Fruit fly (Drosophila melanogaster) whole organism, embryonic: ENCODE data around the gene CG34327.

Experiments used
- Awh ChIP-seq: fragments of 200-800 bp; sonication (Bioruptor generic); IDR thresholded peaks from 2 replicates; pipeline ENCODE4, ENCODE4 v1.3.6; 2022; ENCODE audit warnings: missing biosample characterization, missing genetic modification characterization
- B-H1 ChIP-seq: fragments of 200-800 bp; sonication (Bioruptor generic); IDR thresholded peaks from 3 replicates; pipeline ENCODE4 v1.3.6; 2022; ENCODE audit warnings: missing biosample characterization, missing genetic modification characterization
- BEAF-32 ChIP-seq: fragments of 200-800 bp; sonication (Bioruptor generic); optimal IDR thresholded peaks from 3 replicates; lab custom pipeline; 2017; ENCODE audit warnings: missing biosample characterization, missing genetic modification characterization, mild to moderate bottlenecking, moderate library complexity, missing genetic modification reagents
- CG10565 ChIP-seq: fragments of 200-800 bp; sonication (Bioruptor generic); optimal IDR thresholded peaks from 3 replicates; lab custom pipeline; 2016; ENCODE audit warnings: missing biosample characterization, mild to moderate bottlenecking, missing genetic modification characterization
- CG12071 ChIP-seq: fragments of 200-800 bp; sonication (Bioruptor generic); optimal IDR thresholded peaks from 3 replicates; lab custom pipeline; 2018; ENCODE audit warnings: missing biosample characterization, mild to moderate bottlenecking, missing genetic modification characterization
- CG12744 ChIP-seq: fragments of 200-800 bp; sonication (Bioruptor generic); optimal IDR thresholded peaks from 2 replicates; lab custom pipeline; 2016; ENCODE audit warnings: missing biosample characterization, missing genetic modification characterization
- CG13894 ChIP-seq: fragments of 200-800 bp; sonication (Bioruptor generic); optimal IDR thresholded peaks from 3 replicates; lab custom pipeline; 2018; ENCODE audit warnings: missing biosample characterization, mild to moderate bottlenecking, missing genetic modification characterization, moderate library complexity
- CG15073 ChIP-seq: fragments of 200-800 bp; sonication (Bioruptor generic); optimal IDR thresholded peaks from 2 replicates; lab custom pipeline; 2016; ENCODE audit warnings: missing biosample characterization, missing genetic modification characterization
- CG15479 ChIP-seq: fragments of 200-800 bp; sonication (Bioruptor generic); optimal IDR thresholded peaks from 3 replicates; lab custom pipeline; 2019; ENCODE audit warnings: missing biosample characterization, mild to moderate bottlenecking, missing genetic modification characterization, moderate library complexity
- CG17186 ChIP-seq: fragments of 200-800 bp; sonication (Bioruptor generic); optimal IDR thresholded peaks from 3 replicates; lab custom pipeline; 2017; ENCODE audit warnings: missing biosample characterization, missing genetic modification reagents, missing genetic modification characterization
- CG1792 ChIP-seq: fragments of 200-800 bp; sonication (Bioruptor generic); optimal IDR thresholded peaks from 2 replicates; lab custom pipeline; 2016; ENCODE audit warnings: missing biosample characterization, missing genetic modification characterization
- CG18619 ChIP-seq: fragments of 200-800 bp; sonication (Bioruptor generic); optimal IDR thresholded peaks from 3 replicates; lab custom pipeline; 2017; ENCODE audit warnings: missing biosample characterization, mild to moderate bottlenecking, missing genetic modification characterization
- CG2129 ChIP-seq: fragments of 200-800 bp; sonication (Bioruptor generic); IDR thresholded peaks from 2 replicates; pipeline ENCODE4 v1.3.6; 2022; ENCODE audit warnings: missing biosample characterization, missing genetic modification characterization; ENCODE audit not compliant: partially characterized antibody
- CG30403 ChIP-seq: fragments of 200-800 bp; sonication (Bioruptor generic); optimal IDR thresholded peaks from 3 replicates; lab custom pipeline; 2016; ENCODE audit warnings: missing biosample characterization, missing genetic modification characterization
- CG3163 ChIP-seq: fragments of 200-800 bp; sonication (Bioruptor generic); optimal IDR thresholded peaks from 3 replicates; lab custom pipeline; 2016; ENCODE audit warnings: missing biosample characterization, missing genetic modification characterization
- CG7928 ChIP-seq: fragments of 200-800 bp; sonication (Bioruptor generic); optimal IDR thresholded peaks from 2 replicates; lab custom pipeline; 2017; ENCODE audit warnings: missing biosample characterization, mild to moderate bottlenecking, missing genetic modification characterization
- CG7987 ChIP-seq: fragments of 200-800 bp; sonication (Bioruptor generic); optimal IDR thresholded peaks from 2 replicates; lab custom pipeline; 2018; ENCODE audit warnings: missing biosample characterization, mild to moderate bottlenecking, missing genetic modification characterization, moderate library complexity
- CG8388 ChIP-seq: fragments of 200-800 bp; sonication (Bioruptor generic); optimal IDR thresholded peaks from 2 replicates; lab custom pipeline; 2019; ENCODE audit warnings: missing biosample characterization, mild to moderate bottlenecking, missing genetic modification characterization, moderate library complexity
- Camta ChIP-seq: fragments of 200-800 bp; sonication (Bioruptor generic); optimal IDR thresholded peaks from 2 replicates; lab custom pipeline; 2016; ENCODE audit warnings: missing biosample characterization, missing genetic modification characterization
- CrebB ChIP-seq: fragments of 200-800 bp; sonication (Bioruptor generic); optimal IDR thresholded peaks from 3 replicates; lab custom pipeline; 2018; ENCODE audit warnings: missing biosample characterization, mild to moderate bottlenecking, missing genetic modification characterization
- D19A ChIP-seq: fragments of 200-800 bp; optimal IDR thresholded peaks from 3 replicates; lab custom pipeline; 2019; ENCODE audit warnings: missing biosample characterization, mild to moderate bottlenecking, missing genetic modification characterization, moderate library complexity
- Dp ChIP-seq: fragments of 200-800 bp; sonication (Bioruptor generic); optimal IDR thresholded peaks from 2 replicates; lab custom pipeline; 2018; ENCODE audit warnings: missing biosample characterization, mild to moderate bottlenecking, missing genetic modification characterization, moderate library complexity
- Fer3 ChIP-seq: fragments of 200-800 bp; sonication (Bioruptor generic); optimal IDR thresholded peaks from 2 replicates; lab custom pipeline; 2018; ENCODE audit warnings: missing biosample characterization, mild to moderate bottlenecking, missing genetic modification characterization, moderate library complexity
- MESR4 ChIP-seq: fragments of 200-800 bp; sonication (Bioruptor generic); optimal IDR thresholded peaks from 2 replicates; lab custom pipeline; 2018; ENCODE audit warnings: missing biosample characterization, mild to moderate bottlenecking, missing genetic modification characterization, moderate library complexity
- NK7.1 ChIP-seq: fragments of 200-800 bp; sonication (Bioruptor generic); optimal IDR thresholded peaks from 3 replicates; lab custom pipeline; 2016; ENCODE audit warnings: missing biosample characterization, missing genetic modification characterization
- Optix ChIP-seq: fragments of 200-800 bp; sonication (Bioruptor generic); IDR thresholded peaks from 3 replicates; pipeline ENCODE4 v1.3.6; 2022; ENCODE audit warnings: missing biosample characterization, missing genetic modification characterization
- Ravus ChIP-seq: fragments of 200-800 bp; sonication (Bioruptor generic); IDR thresholded peaks from 2 replicates; pipeline ENCODE4 v1.3.6; 2022; ENCODE audit warnings: missing biosample characterization, missing genetic modification characterization
- Sry-δ ChIP-seq: fragments of 200-800 bp; sonication (Bioruptor generic); optimal IDR thresholded peaks from 2 replicates; lab custom pipeline; 2016; ENCODE audit warnings: missing biosample characterization, missing genetic modification characterization
- Tbp ChIP-seq: fragments of >200 bp; optimal IDR thresholded peaks from 2 replicates; lab custom pipeline; 2018; ENCODE audit warnings: missing biosample characterization, missing genetic modification characterization
- Xrp1 ChIP-seq: fragments of 200-800 bp; sonication (Bioruptor generic); IDR thresholded peaks from 2 replicates; pipeline ENCODE4 v1.3.6; 2022; ENCODE audit warnings: missing biosample characterization, missing genetic modification characterization
- amos ChIP-seq: fragments of 200-800 bp; sonication (Bioruptor generic); IDR thresholded peaks from 2 replicates; pipeline ENCODE4 v1.3.6; 2022; ENCODE audit warnings: missing biosample characterization, missing genetic modification characterization; ENCODE audit not compliant: partially characterized antibody
- bigmax ChIP-seq: fragments of 200-800 bp; sonication (Bioruptor generic); optimal IDR thresholded peaks from 2 replicates; lab custom pipeline; 2018; ENCODE audit warnings: missing biosample characterization, mild to moderate bottlenecking, missing genetic modification characterization
- dmrt11E ChIP-seq: fragments of 200-800 bp; sonication (Bioruptor generic); optimal IDR thresholded peaks from 3 replicates; lab custom pipeline; 2018; ENCODE audit warnings: missing biosample characterization, mild to moderate bottlenecking, missing genetic modification characterization, moderate library complexity
- dmrt99B ChIP-seq: fragments of 200-800 bp; sonication (Bioruptor generic); optimal IDR thresholded peaks from 2 replicates; lab custom pipeline; 2018; ENCODE audit warnings: missing biosample characterization, mild to moderate bottlenecking, missing genetic modification characterization, moderate library complexity
- eve ChIP-seq, 2 experiments: fragments of >200 bp; optimal IDR thresholded peaks; 2 replicates each; lab custom pipeline; 2017; ENCODE audit warnings: missing biosample characterization in 2 of 2, missing genetic modification characterization in 2 of 2
- exex ChIP-seq: fragments of 200-800 bp; sonication (Bioruptor generic); optimal IDR thresholded peaks from 4 replicates; lab custom pipeline; 2018; ENCODE audit warnings: missing biosample characterization, mild to moderate bottlenecking, missing genetic modification characterization, moderate library complexity
- ftz-f1 ChIP-seq: fragments of 200-800 bp; sonication (Bioruptor generic); optimal IDR thresholded peaks from 2 replicates; lab custom pipeline; 2016; ENCODE audit warnings: missing biosample characterization, missing genetic modification characterization
- gsb-n ChIP-seq: fragments of 200-800 bp; sonication (Bioruptor generic); optimal IDR thresholded peaks from 3 replicates; lab custom pipeline; 2018; ENCODE audit warnings: missing biosample characterization, mild to moderate bottlenecking, missing genetic modification characterization
- h ChIP-seq: fragments of >200 bp; optimal IDR thresholded peaks from 2 replicates; lab custom pipeline; 2017
- hth ChIP-seq: fragments of >200 bp; optimal IDR thresholded peaks from 2 replicates; lab custom pipeline; 2017; ENCODE audit warnings: inconsistent platforms
- lbe ChIP-seq: fragments of 200-800 bp; sonication (Bioruptor generic); optimal IDR thresholded peaks from 2 replicates; lab custom pipeline; 2016; ENCODE audit warnings: missing biosample characterization, mild to moderate bottlenecking, missing genetic modification characterization
- odd ChIP-seq: fragments of 200-800 bp; sonication (Bioruptor generic); optimal IDR thresholded peaks from 2 replicates; lab custom pipeline; 2017; ENCODE audit warnings: missing biosample characterization, mild to moderate bottlenecking, missing genetic modification characterization
- onecut ChIP-seq: fragments of 200-800 bp; sonication (Bioruptor generic); IDR thresholded peaks from 2 replicates; pipeline ENCODE4 v1.3.6; 2022; ENCODE audit warnings: missing biosample characterization, missing genetic modification characterization
- phol ChIP-seq: fragments of 200-800 bp; sonication (Bioruptor generic); optimal IDR thresholded peaks from 3 replicates; lab custom pipeline; 2018; ENCODE audit warnings: missing biosample characterization, mild to moderate bottlenecking, missing genetic modification characterization, moderate library complexity
- ro ChIP-seq: fragments of 200-800 bp; sonication (Bioruptor generic); IDR thresholded peaks from 2 replicates; pipeline ENCODE4 v1.3.6; 2022; ENCODE audit warnings: missing biosample characterization, missing genetic modification characterization
- schlank ChIP-seq: fragments of 200-800 bp; sonication (Bioruptor generic); optimal IDR thresholded peaks from 2 replicates; lab custom pipeline; 2018; ENCODE audit warnings: missing biosample characterization, mild to moderate bottlenecking, missing genetic modification characterization
- slbo ChIP-seq: fragments of 200-800 bp; sonication (Bioruptor generic); IDR thresholded peaks from 2 replicates; pipeline ENCODE4 v1.3.6; 2022; ENCODE audit warnings: missing biosample characterization, missing genetic modification characterization
- tgo ChIP-seq: fragments of 200-800 bp; sonication (Bioruptor generic); IDR thresholded peaks from 3 replicates; pipeline ENCODE4 v1.3.6; 2022; ENCODE audit warnings: missing biosample characterization, missing genetic modification characterization
- tin ChIP-seq: fragments of 200-800 bp; sonication (Bioruptor generic); optimal IDR thresholded peaks from 3 replicates; lab custom pipeline; 2016; ENCODE audit warnings: missing biosample characterization, missing genetic modification characterization
- zfh2 ChIP-seq: fragments of 200-800 bp; sonication (Bioruptor generic); optimal IDR thresholded peaks from 2 replicates; lab custom pipeline; 2016; ENCODE audit warnings: missing biosample characterization, missing genetic modification characterization

CG34327 gene

dm6 chrX:17181264-17182198 lies 42.1 kb downstream of the CG34327 start (continued):
- TF ChIP-seq CG2129 (GFP tag; lab: Robert Waterston, UW) (no peak), CG10565 (GFP tag; lab: Kevin White, UChicago) (no peak), gsb-n (tag; lab: Kevin White, UChicago) (no peak), lbe (GFP tag; lab: Kevin White, UChicago) (no peak), onecut (no peak), CG7928 (no peak), tin (GFP tag; lab: Kevin White, UChicago) (no peak), B-H1 (GFP tag; lab: Robert Waterston, UW) (no peak), CG30403 (no peak), Sry-δ (no peak), h (lab: Kevin White, UChicago) (no peak), tgo (peak; percentile 14; the same call in 1 of the 3 replicates), BEAF-32 (GFP tag; lab: Kevin White, UChicago) (no peak), NK7.1 (no peak), phol (tag; lab: Kevin White, UChicago) (peak; percentile 39), Optix (GFP tag; lab: Robert Waterston, UW) (no peak), CG13894 (no peak), CG12744 (no peak), MESR4 (GFP tag; lab: Kevin White, UChicago) (no peak), dmrt99B (peak; percentile 47), amos (GFP tag; lab: Robert Waterston, UW) (no peak), CG1792 (no peak), CG12071 (GFP tag; lab: Kevin White, UChicago) (no peak), CG15073 (GFP tag; lab: Kevin White, UChicago) (no peak), schlank (no peak), Ravus (GFP tag; lab: Robert Waterston, UW) (no peak), dmrt11E (tag; lab: Kevin White, UChicago) (no peak), CG15479 (no peak), bigmax (GFP tag; lab: Kevin White, UChicago) (no peak), eve (GFP tag; optimal IDR thresholded peaks at IDR 0.05; lab: Kevin White, UChicago) (no peak), Xrp1 (GFP tag; lab: Robert Waterston, UW) (peak; percentile 45; the same call in 1 of the 2 replicates), zfh2 (GFP tag; lab: Kevin White, UChicago) (no peak), odd (GFP tag; lab: Kevin White, UChicago) (no peak), D19A (tag; lab: Kevin White, UChicago) (peak; percentile 48), CG17186 (no peak), Fer3 (tag; lab: Kevin White, UChicago) (peak; percentile 23), CG8388 (GFP tag; lab: Kevin White, UChicago) (peak; percentile 22), Camta (GFP tag; lab: Kevin White, UChicago) (no peak), Tbp (no peak), exex (tag; lab: Kevin White, UChicago) (no peak), CrebB (tag; lab: Kevin White, UChicago) (no peak), CG3163 (no peak), hth (lab: Kevin White, UChicago) (no peak), Dp (no peak), CG7987 (GFP tag; lab: Kevin White, UChicago) (no peak), CG18619 (GFP tag; lab: Kevin White, UChicago) (no peak), slbo (GFP tag; lab: Robert Waterston, UW) (no peak), Awh (GFP tag; lab: Robert Waterston, UW) (no peak), ftz-f1 (GFP tag; lab: Kevin White, UChicago) (no peak), ro (GFP tag; lab: Robert Waterston, UW) (no peak)
